Fruit fly (Drosophila melanogaster): ENCODE measurements around the gene Prx3.

- TF ChIP-seq kay (GFP tag; ENCODE audit: borderline replicate concordance) (no peak), cnc (optimal IDR thresholded peaks at IDR 0.05) (no peak), bab1 (GFP tag; optimal IDR thresholded peaks at IDR 0.05) (no peak), CG1620 (GFP tag; optimal IDR thresholded peaks at IDR 0.05) (no peak), Clk (GFP tag; optimal IDR thresholded peaks at IDR 0.05) (no peak), tj (GFP tag; optimal IDR thresholded peaks at IDR 0.05) (no peak), CG7101 (tag; optimal IDR thresholded peaks at IDR 0.05) (no peak)
Observed at dm6 chr3R:17594086-17594485, 47.8 kb upstream of the Prx3 start, which contains the start of gene Sgs5bis.

Measured in whole organism, adult.